Fruit fly (Drosophila melanogaster) whole organism: Measurements from ENCODE around the gene CG5466.

ENCODE experiments used
- CG8478 ChIP-seq: fragments of >200 bp; optimal IDR thresholded peaks from 2 replicates; lab custom pipeline; 2018; ENCODE audit warnings: inconsistent platforms
- Dll ChIP-seq: fragments of >200 bp; optimal IDR thresholded peaks from 2 replicates; lab custom pipeline; 2017
- pan ChIP-seq: fragments of >200 bp; optimal IDR thresholded peaks from 2 replicates; lab custom pipeline; 2017
- psq ChIP-seq: fragments of >200 bp; optimal IDR thresholded peaks from 2 replicates; lab custom pipeline; 2017
- usp ChIP-seq: fragments of >200 bp; optimal IDR thresholded peaks from 2 replicates; lab custom pipeline; 2017; ENCODE audit warnings: missing biosample characterization, missing genetic modification characterization, mixed read lengths

DNA sequence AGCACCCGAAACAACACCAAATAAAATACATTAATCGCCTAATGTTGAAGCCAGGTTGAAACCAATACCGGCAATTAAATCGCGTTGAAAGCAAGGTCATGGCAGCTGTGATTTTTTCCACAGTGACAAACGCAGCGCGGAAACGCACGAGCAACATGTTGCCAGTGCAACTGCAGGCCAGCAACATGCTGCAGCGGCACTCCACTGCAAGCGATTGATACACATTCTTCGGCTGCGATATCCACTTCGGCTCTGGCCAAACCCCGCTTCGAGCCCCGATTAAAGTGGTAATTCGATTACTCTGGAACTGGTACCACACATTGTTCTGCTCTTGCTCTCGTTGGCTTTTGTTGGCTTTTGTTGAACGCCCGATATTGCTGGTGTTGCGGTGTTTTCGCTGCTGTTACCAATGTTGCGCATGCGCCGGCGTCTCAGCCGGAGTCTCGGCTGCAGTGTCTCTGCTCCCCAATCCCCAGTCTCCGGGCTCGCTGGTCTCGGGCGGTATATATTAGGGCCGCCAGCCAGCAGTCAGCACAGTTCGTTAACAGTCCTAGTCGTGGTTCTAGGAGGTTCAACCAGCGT lies 51.4 kb downstream of the CG5466 start, which contains the start of gene Cpr92F:
- TF ChIP-seq usp (no peak), Dll (lab: Kevin White, UChicago) (no peak), pan (no peak), psq (lab: Kevin White, UChicago) (no peak), CG8478 (lab: Kevin White, UChicago) (no peak)
